Worm (Caenorhabditis elegans) whole organism, L2 larva: ENCODE measurements around the gene F14F7.5.

Experiments used
- C34F6.9 ChIP-seq: fragments of 150-350 bp; optimal IDR thresholded peaks from 2 replicates; lab custom pipeline; 2014; ENCODE audit warnings: missing biosample characterization, missing genetic modification characterization
- Y55F3AM.14 ChIP-seq: fragments of 200-800 bp; sonication (Bioruptor generic); optimal IDR thresholded peaks from 2 replicates; lab custom pipeline; 2018; ENCODE audit warnings: mild to moderate bottlenecking, missing genetic modification characterization, missing compliant biosample characterization
- ZK546.5 ChIP-seq: sonication (generic microtip); optimal IDR thresholded peaks from 2 replicates; lab custom pipeline; 2017; ENCODE audit warnings: missing biosample characterization, missing genetic modification characterization
- alr-1 ChIP-seq: fragments of 150-350 bp; optimal IDR thresholded peaks from 2 replicates; lab custom pipeline; 2014; ENCODE audit warnings: missing biosample characterization, missing genetic modification characterization
- aly-2 ChIP-seq: fragments of 150-350 bp; optimal IDR thresholded peaks from 2 replicates; lab custom pipeline; 2014; ENCODE audit warnings: missing biosample characterization, missing genetic modification characterization
- ama-1 ChIP-seq: fragments of 150-350 bp; optimal IDR thresholded peaks from 2 replicates; lab custom pipeline; 2018; ENCODE audit warnings: inconsistent platforms
- ceh-82 ChIP-seq: fragments of 150-350 bp; optimal IDR thresholded peaks from 2 replicates; lab custom pipeline; 2014; ENCODE audit warnings: missing biosample characterization, missing genetic modification characterization
- crh-2 ChIP-seq: sonication (generic microtip); optimal IDR thresholded peaks from 2 replicates; lab custom pipeline; 2017; ENCODE audit warnings: missing biosample characterization, missing genetic modification characterization
- egl-27 ChIP-seq: sonication (generic microtip); optimal IDR thresholded peaks from 3 replicates; lab custom pipeline; 2017; ENCODE audit warnings: missing biosample characterization, missing genetic modification reagents, missing genetic modification characterization
- elt-1 ChIP-seq: fragments of 150-350 bp; optimal IDR thresholded peaks from 2 replicates; lab custom pipeline; 2014; ENCODE audit warnings: missing biosample characterization, missing genetic modification characterization
- elt-3 ChIP-seq: sonication (generic microtip); optimal IDR thresholded peaks from 2 replicates; lab custom pipeline; 2017; ENCODE audit warnings: missing biosample characterization, missing genetic modification characterization
- gmeb-1 ChIP-seq: fragments of 150-350 bp; optimal IDR thresholded peaks from 2 replicates; lab custom pipeline; 2014; ENCODE audit warnings: missing biosample characterization, missing genetic modification characterization
- lin-13 ChIP-seq: fragments of 150-350 bp; optimal IDR thresholded peaks from 2 replicates; lab custom pipeline; 2014; ENCODE audit warnings: missing biosample characterization, missing genetic modification reagents, missing genetic modification characterization
- lin-39 ChIP-seq: fragments of 150-350 bp; optimal IDR thresholded peaks from 2 replicates; lab custom pipeline; 2014; ENCODE audit warnings: missing biosample characterization, missing genetic modification reagents, missing genetic modification characterization
- mab-5 ChIP-seq: fragments of 150-350 bp; optimal IDR thresholded peaks from 2 replicates; lab custom pipeline; 2014; ENCODE audit warnings: missing biosample characterization, missing genetic modification characterization
- mdl-1 ChIP-seq, 2 experiments: fragments of 150-350 bp in 1 of 2; sonication (generic microtip) in 1 of 2; optimal IDR thresholded peaks; 2 replicates each; lab custom pipeline; 2017; ENCODE audit warnings: missing biosample characterization in 2 of 2, missing genetic modification characterization in 2 of 2
- nhr-11 ChIP-seq: fragments of 150-350 bp; optimal IDR thresholded peaks from 2 replicates; lab custom pipeline; 2014; ENCODE audit warnings: missing biosample characterization, missing genetic modification characterization
- nhr-12 ChIP-seq: fragments of 150-350 bp; optimal IDR thresholded peaks from 2 replicates; lab custom pipeline; 2014; ENCODE audit warnings: missing biosample characterization, missing genetic modification characterization
- nhr-129 ChIP-seq: fragments of 150-350 bp; optimal IDR thresholded peaks from 2 replicates; lab custom pipeline; 2014; ENCODE audit warnings: missing biosample characterization, missing genetic modification characterization
- nhr-21 ChIP-seq: fragments of 150-350 bp; optimal IDR thresholded peaks from 2 replicates; lab custom pipeline; 2014; ENCODE audit warnings: missing biosample characterization, missing genetic modification characterization
- nhr-23 ChIP-seq: fragments of 150-350 bp; optimal IDR thresholded peaks from 2 replicates; lab custom pipeline; 2014; ENCODE audit warnings: missing biosample characterization, missing genetic modification reagents, missing genetic modification characterization
- nhr-237 ChIP-seq: fragments of 150-350 bp; optimal IDR thresholded peaks from 2 replicates; lab custom pipeline; 2014; ENCODE audit warnings: missing biosample characterization, missing genetic modification characterization
- nhr-6 ChIP-seq: fragments of 150-350 bp; optimal IDR thresholded peaks from 2 replicates; lab custom pipeline; 2014; ENCODE audit warnings: missing biosample characterization, missing genetic modification characterization
- sem-4 ChIP-seq: fragments of 150-350 bp; optimal IDR thresholded peaks from 2 replicates; lab custom pipeline; 2014; ENCODE audit warnings: missing biosample characterization, missing genetic modification reagents, missing genetic modification characterization
- skn-1 ChIP-seq: sonication (generic microtip); optimal IDR thresholded peaks from 2 replicates; lab custom pipeline; 2017; ENCODE audit warnings: missing biosample characterization, missing genetic modification characterization
- sma-3 ChIP-seq: sonication (generic microtip); optimal IDR thresholded peaks from 2 replicates; lab custom pipeline; 2016; ENCODE audit warnings: missing genetic modification reagents, missing genetic modification characterization, missing compliant biosample characterization
- sma-9 ChIP-seq, 2 experiments: fragments of 150-350 bp in 1 of 2; sonication (generic microtip) in 1 of 2; optimal IDR thresholded peaks; 2 replicates each; lab custom pipeline; 2014 to 2016; ENCODE audit warnings: missing genetic modification characterization in 2 of 2, mild to moderate bottlenecking in 1 of 2, missing biosample characterization in 1 of 2, missing compliant biosample characterization in 1 of 2, missing genetic modification reagents in 1 of 2, moderate library complexity in 1 of 2
- unc-39 ChIP-seq: fragments of 150-350 bp; optimal IDR thresholded peaks from 2 replicates; lab custom pipeline; 2014; ENCODE audit warnings: missing biosample characterization, missing genetic modification characterization
- unc-62 ChIP-seq: fragments of 150-350 bp; optimal IDR thresholded peaks from 2 replicates; lab custom pipeline; 2014; ENCODE audit warnings: missing biosample characterization, missing genetic modification reagents, missing genetic modification characterization
- zag-1 ChIP-seq: fragments of 150-350 bp; optimal IDR thresholded peaks from 2 replicates; lab custom pipeline; 2014; ENCODE audit warnings: missing biosample characterization, missing genetic modification characterization
- ztf-1 ChIP-seq: fragments of 200-800 bp; sonication (Bioruptor generic); conservative IDR thresholded peaks from 2 replicates; pipeline ENCODE4 v1.3.6; 2022; ENCODE audit warnings: missing genetic modification characterization, missing compliant biosample characterization
- ztf-11 ChIP-seq: sonication (generic microtip); optimal IDR thresholded peaks from 2 replicates; lab custom pipeline; 2017; ENCODE audit warnings: missing biosample characterization, missing genetic modification characterization
- ztf-4 ChIP-seq: fragments of 150-350 bp; optimal IDR thresholded peaks from 2 replicates; lab custom pipeline; 2014; ENCODE audit warnings: missing biosample characterization, missing genetic modification characterization

Gene F14F7.5

ce11 chrIII:13031701-13032100 is at the start of gene F14F7.5:
F14F7.5 (plus strand) TSS chrIII:13032001.
- TF ChIP-seq crh-2 (no peak), nhr-237 (tag; lab: Kevin White, UChicago) (no peak), nhr-6 (tag; lab: Kevin White, UChicago) (no peak), sma-9 (GFP tag; optimal IDR thresholded peaks at IDR 0.05; lab: Kevin White, UChicago) (no peak), sma-9 (tag; optimal IDR thresholded peaks at IDR 0.05; lab: Kevin White, UChicago) (no peak), sem-4 (tag; lab: Kevin White, UChicago) (no peak), elt-1 (tag; lab: Kevin White, UChicago) (no peak), ZK546.5 (tag; lab: Kevin White, UChicago) (no peak), lin-13 (GFP tag; lab: Kevin White, UChicago) (no peak), nhr-23 (tag; lab: Kevin White, UChicago) (no peak), unc-62 (GFP tag; lab: Kevin White, UChicago) (no peak), mab-5 (tag; lab: Kevin White, UChicago) (no peak), nhr-11 (no peak), ama-1 (no peak), unc-39 (tag; lab: Kevin White, UChicago) (no peak), ztf-1 (GFP tag; lab: Robert Waterston, UW) (no peak), nhr-129 (tag; lab: Kevin White, UChicago) (no peak), elt-3 (tag; lab: Kevin White, UChicago) (no peak), sma-3 (no peak), zag-1 (no peak)

ce11 chrIII:12987418-12987817 is 44.4 kb upstream of the F14F7.5 start, which contains the start of gene ZK1010.5:
ZK1010.5 (minus strand) TSS chrIII:12987518.
- TF ChIP-seq elt-3 (tag; lab: Kevin White, UChicago), result no peak
- TF ChIP-seq alr-1, result no peak
- no peak for TF ChIP-seq ztf-4 (tag; lab: Kevin White, UChicago)
- no peak for TF ChIP-seq sma-9 (GFP tag; optimal IDR thresholded peaks at IDR 0.05; lab: Kevin White, UChicago)
- no peak for TF ChIP-seq sma-9 (tag; optimal IDR thresholded peaks at IDR 0.05; lab: Kevin White, UChicago)
- TF ChIP-seq mdl-1 (tag; optimal IDR thresholded peaks at IDR 0.05; lab: Kevin White, UChicago), result no peak
- TF ChIP-seq C34F6.9, result no peak
- no peak for TF ChIP-seq Y55F3AM.14 (GFP tag; lab: Kevin White, UChicago)
- TF ChIP-seq sem-4 (tag; lab: Kevin White, UChicago), result no peak
- no peak for TF ChIP-seq nhr-21
- TF ChIP-seq nhr-11, result no peak
- no peak for TF ChIP-seq ztf-11 (tag; lab: Kevin White, UChicago)
- no peak for TF ChIP-seq unc-62 (GFP tag; lab: Kevin White, UChicago)
- no peak for TF ChIP-seq nhr-129 (tag; lab: Kevin White, UChicago)
- no peak for TF ChIP-seq ceh-82

ce11 chrIII:12990997-12991396 is 40.8 kb upstream of the F14F7.5 start, which contains the start of gene ZK1010.12:
ZK1010.12 (plus strand) TSS chrIII:12991297.
- TF ChIP-seq ZK546.5 (tag; lab: Kevin White, UChicago) (no peak), crh-2 (no peak), aly-2 (tag; lab: Kevin White, UChicago) (no peak), mdl-1 (tag; optimal IDR thresholded peaks at IDR 0.05; lab: Kevin White, UChicago) (no peak), sem-4 (tag; lab: Kevin White, UChicago) (no peak), sma-9 (GFP tag; optimal IDR thresholded peaks at IDR 0.05; lab: Kevin White, UChicago) (no peak), sma-9 (tag; optimal IDR thresholded peaks at IDR 0.05; lab: Kevin White, UChicago) (no peak), skn-1 (tag; lab: Kevin White, UChicago) (no peak), lin-39 (no peak), gmeb-1 (tag; lab: Kevin White, UChicago) (no peak), nhr-12 (tag; lab: Kevin White, UChicago) (no peak)

DNA sequence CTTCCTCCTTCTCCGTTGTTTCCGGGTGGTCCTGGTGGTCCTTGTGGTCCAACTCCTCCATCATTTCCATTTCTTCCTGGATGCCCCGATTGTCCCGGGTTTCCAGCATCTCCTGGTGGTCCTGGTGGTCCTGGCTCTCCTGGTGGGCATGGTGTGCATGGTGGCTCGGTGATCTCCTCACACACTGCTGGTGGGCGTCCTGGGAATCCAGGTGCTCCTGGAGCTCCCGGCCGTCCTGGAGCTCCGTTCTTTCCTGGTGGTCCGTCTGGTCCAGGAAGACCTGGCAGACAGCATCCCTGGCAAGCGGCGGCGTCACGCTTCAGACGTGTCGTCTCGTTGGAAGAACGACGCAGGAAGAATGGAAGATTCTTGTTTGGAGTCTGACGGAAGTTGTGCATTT is 38.7 kb upstream of the F14F7.5 start:
- TF ChIP-seq sem-4 (tag; lab: Kevin White, UChicago) (no peak), nhr-23 (tag; lab: Kevin White, UChicago) (no peak), ZK546.5 (tag; lab: Kevin White, UChicago) (no peak), lin-39 (no peak), ama-1 (no peak), aly-2 (tag; lab: Kevin White, UChicago) (no peak), egl-27 (tag; lab: Kevin White, UChicago) (no peak), sma-3 (no peak)
- TF ChIP-seq, all 48 proteins: peak for 0

- no peak for TF ChIP-seq C34F6.9
- TF ChIP-seq sma-9 (GFP tag; optimal IDR thresholded peaks at IDR 0.05; lab: Kevin White, UChicago), result no peak
- TF ChIP-seq sma-9 (tag; optimal IDR thresholded peaks at IDR 0.05; lab: Kevin White, UChicago), result no peak
- no peak for TF ChIP-seq ama-1
- TF ChIP-seq aly-2 (tag; lab: Kevin White, UChicago), result no peak
Measured at ce11 chrIII:12993607-12994006, 38.2 kb upstream of the F14F7.5 start, which contains the start of gene col-97. col-97 (minus strand) TSS chrIII:12993707.
